In the genomic region with DNA sequence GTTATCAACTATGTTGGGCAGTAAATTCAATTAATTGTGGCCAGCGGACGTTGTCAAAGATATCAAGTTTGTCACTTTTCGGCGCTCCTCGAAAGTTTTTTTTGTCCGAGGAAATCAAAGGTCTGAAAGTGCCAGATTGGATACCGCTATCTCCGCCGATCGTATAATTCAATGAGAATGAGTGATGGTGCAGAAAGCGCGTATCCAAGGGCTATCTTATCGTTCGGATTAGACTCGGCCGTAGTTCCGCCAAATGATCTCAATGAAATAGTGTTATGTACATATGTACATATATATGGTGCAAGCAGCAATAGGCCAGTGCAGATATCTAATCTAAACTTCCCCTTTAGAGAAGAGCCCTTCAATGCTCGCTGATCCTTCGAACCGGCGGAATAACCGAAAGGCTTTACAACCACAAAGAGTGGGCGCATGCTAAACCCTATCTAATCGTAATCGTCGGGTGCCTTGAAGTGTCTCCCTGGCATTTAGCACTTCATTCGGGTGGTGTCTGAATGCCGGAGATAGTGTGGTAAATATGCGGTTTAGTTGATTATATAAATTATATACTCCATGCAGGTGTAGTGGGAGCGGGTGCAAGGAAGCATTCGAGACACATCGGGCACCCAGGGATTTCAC, we compare ENCODE assay signal across 2 fruit fly cellular contexts.
TF ChIP-seq lines count a peak whose summit lies in the region.

No protein-coding gene starts in this region.

- TF ChIP-seq CTCF in whole organism, embryonic (GFP tag; optimal IDR thresholded peaks at IDR 0.05; lab: Kevin White, UChicago), result no peak

TF ChIP-seq in whole organism, adult, 20 proteins besides CTCF, POLR2A, EP300 and RAD21:
- TF ChIP-seq Mnt (GFP tag; optimal IDR thresholded peaks at IDR 0.05; lab: Kevin White, UChicago) (peak; percentile 2), cic (GFP tag; optimal IDR thresholded peaks at IDR 0.05; lab: Kevin White, UChicago) (peak; percentile 90), CG33017 (tag; optimal IDR thresholded peaks at IDR 0.05; lab: Kevin White, UChicago) (no peak), Crg-1 (GFP tag; optimal IDR thresholded peaks at IDR 0.05; lab: Kevin White, UChicago) (peak; percentile 8)
TF ChIP-seq in whole organism, adult: peak in this region for 3.

TF ChIP-seq in whole organism, embryonic, 481 proteins besides CTCF, POLR2A, EP300 and RAD21:
- TF ChIP-seq exex (tag; optimal IDR thresholded peaks at IDR 0.05; lab: Kevin White, UChicago) (peak; percentile 76), stwl (tag; optimal IDR thresholded peaks at IDR 0.05; lab: Kevin White, UChicago) (no peak), grn (GFP tag; optimal IDR thresholded peaks at IDR 0.05; lab: Kevin White, UChicago) (peak; percentile 29), CG34376 (GFP tag; optimal IDR thresholded peaks at IDR 0.05; lab: Kevin White, UChicago) (peak; percentile 31), toy (GFP tag; IDR thresholded peaks at IDR 0.05; lab: Robert Waterston, UW) (no peak), Dll (GFP tag; IDR thresholded peaks at IDR 0.05; lab: Robert Waterston, UW; ENCODE audit: partially characterized antibody) (no peak), NK7.1 (GFP tag; optimal IDR thresholded peaks at IDR 0.05; lab: Kevin White, UChicago) (no peak), CG3838 (GFP tag; optimal IDR thresholded peaks at IDR 0.05; lab: Kevin White, UChicago) (no peak), bigmax (GFP tag; optimal IDR thresholded peaks at IDR 0.05; lab: Kevin White, UChicago) (no peak), ewg (GFP tag; optimal IDR thresholded peaks at IDR 0.05; lab: Kevin White, UChicago) (no peak), Fer1 (GFP tag; optimal IDR thresholded peaks at IDR 0.05; lab: Kevin White, UChicago) (peak; percentile 56), ERR (GFP tag; optimal IDR thresholded peaks at IDR 0.05; lab: Kevin White, UChicago) (no peak), Hey (tag; optimal IDR thresholded peaks at IDR 0.05; lab: Kevin White, UChicago) (peak; percentile 32), CG10543 (GFP tag; optimal IDR thresholded peaks at IDR 0.05; lab: Kevin White, UChicago) (peak; percentile 13), vnd (GFP tag; IDR thresholded peaks at IDR 0.05; lab: Robert Waterston, UW; ENCODE audit: partially characterized antibody) (peak; percentile 16; the same call in 1 of the 3 replicates), lab (GFP tag; optimal IDR thresholded peaks at IDR 0.05; lab: Kevin White, UChicago) (peak; percentile 43), CG13296 (GFP tag; optimal IDR thresholded peaks at IDR 0.05; lab: Kevin White, UChicago) (peak; percentile 49), HLH3B (GFP tag; IDR thresholded peaks at IDR 0.05; lab: Robert Waterston, UW) (no peak), CG6854 (GFP tag; optimal IDR thresholded peaks at IDR 0.05; lab: Kevin White, UChicago) (no peak), Med (GFP tag; lab: Kevin White, UChicago) (peak; percentile 18), hkb (optimal IDR thresholded peaks at IDR 0.05; lab: Kevin White, UChicago) (no peak), hkb (GFP tag; IDR thresholded peaks at IDR 0.05; lab: Robert Waterston, UW) (0 out of 2 replicates have a peak, but pooled peaks have one; percentile 21), CG18619 (GFP tag; optimal IDR thresholded peaks at IDR 0.05; lab: Kevin White, UChicago) (no peak), Deaf1 (tag; optimal IDR thresholded peaks at IDR 0.05; lab: Kevin White, UChicago) (peak; percentile 47), Aef1 (GFP tag; IDR thresholded peaks at IDR 0.05; lab: Robert Waterston, UW) (no peak), MTF-1 (GFP tag; optimal IDR thresholded peaks at IDR 0.05; lab: Kevin White, UChicago; ENCODE audit: borderline replicate concordance) (no peak), CrebB (tag; optimal IDR thresholded peaks at IDR 0.05; lab: Kevin White, UChicago) (peak; percentile 5), Pdp1 (GFP tag; optimal IDR thresholded peaks at IDR 0.05; lab: Kevin White, UChicago) (peak in 1 of 2 experiments; percentile 11), chinmo (GFP tag; IDR thresholded peaks at IDR 0.05; lab: Robert Waterston, UW; ENCODE audit: partially characterized antibody) (0 out of 4 replicates have a peak, but pooled peaks have one; percentile 55), odd (GFP tag; optimal IDR thresholded peaks at IDR 0.05; lab: Kevin White, UChicago) (peak; percentile 42), mirr (GFP tag; optimal IDR thresholded peaks at IDR 0.05; lab: Kevin White, UChicago) (peak; percentile 55), CG18599 (GFP tag; optimal IDR thresholded peaks at IDR 0.05; lab: Kevin White, UChicago) (peak; percentile 4)
